Worm (Caenorhabditis elegans) whole organism, L2 larva: ENCODE results near the gene F55A11.11.

Experiments used
- egl-27 ChIP-seq: sonication (generic microtip); optimal IDR thresholded peaks from 3 replicates; lab custom pipeline; 2017; ENCODE audit warnings: missing biosample characterization, missing genetic modification reagents, missing genetic modification characterization
- fos-1 ChIP-seq: fragments of 150-350 bp; optimal IDR thresholded peaks from 2 replicates; lab custom pipeline; 2014; ENCODE audit warnings: missing biosample characterization, missing genetic modification characterization
- mbf-1 ChIP-seq: sonication (generic microtip); optimal IDR thresholded peaks from 2 replicates; lab custom pipeline; 2017; ENCODE audit warnings: missing biosample characterization, missing genetic modification characterization
- nhr-10 ChIP-seq: sonication (generic microtip); optimal IDR thresholded peaks from 2 replicates; lab custom pipeline; 2017; ENCODE audit warnings: missing biosample characterization, missing genetic modification characterization
- nhr-11 ChIP-seq: fragments of 150-350 bp; optimal IDR thresholded peaks from 2 replicates; lab custom pipeline; 2014; ENCODE audit warnings: missing biosample characterization, missing genetic modification characterization
- nhr-23 ChIP-seq: fragments of 150-350 bp; optimal IDR thresholded peaks from 2 replicates; lab custom pipeline; 2014; ENCODE audit warnings: missing biosample characterization, missing genetic modification reagents, missing genetic modification characterization
- nhr-25 ChIP-seq: fragments of 150-350 bp; sonication (generic microtip); optimal IDR thresholded peaks from 3 replicates; lab custom pipeline; 2014; ENCODE audit warnings: missing biosample characterization, missing genetic modification characterization
- nhr-6 ChIP-seq: fragments of 150-350 bp; optimal IDR thresholded peaks from 2 replicates; lab custom pipeline; 2014; ENCODE audit warnings: missing biosample characterization, missing genetic modification characterization
- skn-1 ChIP-seq: sonication (generic microtip); optimal IDR thresholded peaks from 2 replicates; lab custom pipeline; 2017; ENCODE audit warnings: missing biosample characterization, missing genetic modification characterization
- snpc-4 ChIP-seq: fragments of 150-350 bp; optimal IDR thresholded peaks from 2 replicates; lab custom pipeline; 2014; ENCODE audit warnings: missing biosample characterization, missing genetic modification characterization
- unc-62 ChIP-seq: fragments of 150-350 bp; optimal IDR thresholded peaks from 2 replicates; lab custom pipeline; 2014; ENCODE audit warnings: missing biosample characterization, missing genetic modification reagents, missing genetic modification characterization
- ztf-4 ChIP-seq: fragments of 150-350 bp; optimal IDR thresholded peaks from 2 replicates; lab custom pipeline; 2014; ENCODE audit warnings: missing biosample characterization, missing genetic modification characterization

DNA sequence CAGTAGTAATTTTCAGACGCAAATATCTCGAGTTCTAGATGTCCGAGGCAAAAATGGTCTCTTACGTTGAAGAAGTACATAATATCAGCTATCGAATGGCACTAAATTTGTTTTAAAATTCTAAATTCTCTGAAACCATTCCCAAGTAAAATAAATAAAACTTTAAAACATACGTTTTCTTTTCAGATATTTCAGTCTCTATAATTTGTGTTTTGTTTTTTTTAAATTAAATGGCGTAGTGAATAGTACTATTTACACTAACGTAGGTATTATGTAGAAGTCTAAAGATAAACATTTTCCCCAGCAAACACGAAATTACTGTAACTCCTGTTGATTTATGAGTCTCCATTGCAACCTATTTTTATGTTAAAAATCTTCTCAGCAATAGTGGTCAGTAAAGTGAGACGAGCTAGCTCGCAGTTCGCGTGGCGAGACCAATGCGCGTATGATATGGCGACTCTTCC is 34.3 kb downstream of the F55A11.11 start:
- TF ChIP-seq nhr-23 (no peak), egl-27 (tag; lab: Kevin White, UChicago) (no peak), fos-1 (tag; lab: Kevin White, UChicago) (no peak), snpc-4 (tag; lab: Kevin White, UChicago) (no peak), nhr-10 (no peak), nhr-11 (tag; lab: Kevin White, UChicago) (no peak), nhr-25 (tag; lab: Kevin White, UChicago) (peak; percentile 44), skn-1 (no peak), nhr-6 (tag; lab: Kevin White, UChicago) (no peak), unc-62 (GFP tag; lab: Kevin White, UChicago) (no peak), mbf-1 (tag; lab: Kevin White, UChicago) (no peak), ztf-4 (peak; percentile 36)
